Worm (Caenorhabditis elegans) whole organism, L3 larva: ENCODE measurements around the gene T21C9.11.

Experiments
- ZK546.5 ChIP-seq: sonication (generic microtip); optimal IDR thresholded peaks from 2 replicates; lab custom pipeline; 2017; ENCODE audit warnings: missing biosample characterization, missing genetic modification characterization
- fkh-10 ChIP-seq: sonication (generic microtip); optimal IDR thresholded peaks from 2 replicates; lab custom pipeline; 2017; ENCODE audit warnings: missing biosample characterization, missing genetic modification reagents, missing genetic modification characterization
- nhr-11 ChIP-seq: fragments of 150-350 bp; optimal IDR thresholded peaks from 2 replicates; lab custom pipeline; 2014; ENCODE audit warnings: missing biosample characterization, missing genetic modification characterization

DNA sequence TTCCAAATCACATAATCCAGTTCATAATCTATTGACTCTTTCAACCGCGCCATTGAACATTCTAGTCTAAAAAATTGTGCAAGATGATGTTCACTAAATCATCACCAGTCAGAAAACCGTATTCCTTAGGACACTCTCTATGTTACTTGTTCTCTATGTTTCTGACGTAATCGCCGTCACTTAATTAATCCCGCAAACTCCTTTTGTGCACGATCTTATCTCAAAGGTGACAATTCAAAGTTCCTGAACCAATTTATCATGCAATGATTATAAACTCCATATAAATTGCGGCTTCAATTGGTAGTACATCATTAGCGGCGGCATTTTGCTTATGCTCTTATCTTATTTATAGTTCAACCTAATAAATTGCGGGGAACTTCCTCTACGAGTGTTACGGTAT lies 31.9 kb downstream of the T21C9.11 start:
- no peak for TF ChIP-seq nhr-11 (tag; lab: Kevin White, UChicago)
- TF ChIP-seq fkh-10 (GFP tag; lab: Kevin White, UChicago) = no peak
- TF ChIP-seq ZK546.5 (tag; lab: Kevin White, UChicago) = no peak
